Worm (Caenorhabditis elegans): ENCODE data around the gene H40L08.1.

ce11 chrX:15116514-15116913 lies 32.6 kb upstream of the H40L08.1 start, which contains the start of gene R07D5.2:
- TF ChIP-seq Y75B8A.6 (GFP tag; IDR thresholded peaks at IDR 0.05): no peak
- TF ChIP-seq snpc-4 (tag; optimal IDR thresholded peaks at IDR 0.05): no peak
- TF ChIP-seq ceh-82 (tag; optimal IDR thresholded peaks at IDR 0.05): no peak
- TF ChIP-seq unc-62 (GFP tag; optimal IDR thresholded peaks at IDR 0.05 in 1 of 2): no peak
- TF ChIP-seq unc-62 (tag; optimal IDR thresholded peaks at IDR 0.05): no peak
- no peak for TF ChIP-seq zfp-3 (GFP tag; conservative IDR thresholded peaks at IDR 0.05)
- TF ChIP-seq ceh-44 (GFP tag; IDR thresholded peaks at IDR 0.05): no peak
- no peak for TF ChIP-seq aly-2 (tag; optimal IDR thresholded peaks at IDR 0.05)
- TF ChIP-seq lin-39 (tag; optimal IDR thresholded peaks at IDR 0.05): no peak
- no peak for TF ChIP-seq madf-5 (GFP tag; IDR thresholded peaks at IDR 0.05)

Measured in whole organism, L4 larva.